Worm (Caenorhabditis elegans): ENCODE measurements around the gene srb-16.
"Not testable (repeated sequence)": the region's sequence is repeated elsewhere in the genome, so short reads cannot be mapped to it uniquely, and the experiment has no call there.

- not testable (repeated sequence) for TF ChIP-seq fkh-10 (GFP tag; optimal IDR thresholded peaks at IDR 0.05); sox-4 (tag; optimal IDR thresholded peaks at IDR 0.05); K09A11.1 (tag; optimal IDR thresholded peaks at IDR 0.05; ENCODE audit: insufficient read depth); pha-4 (tag; optimal IDR thresholded peaks at IDR 0.05); Y22D7AL.16 (tag; optimal IDR thresholded peaks at IDR 0.05); nhr-11 (tag; optimal IDR thresholded peaks at IDR 0.05); ceh-2 (tag; optimal IDR thresholded peaks at IDR 0.05); gmeb-2 (tag; optimal IDR thresholded peaks at IDR 0.05); F13H6.1 (tag; optimal IDR thresholded peaks at IDR 0.05); ceh-30 (tag; optimal IDR thresholded peaks at IDR 0.05); ceh-22 (tag; optimal IDR thresholded peaks at IDR 0.05)
These were observed 35.5 kb downstream of the srb-16 start, which contains the start of gene msp-74 for ce11 chrII:5115235-5115634.

Data from whole organism, late embryonic.